Fruit fly (Drosophila melanogaster): ENCODE data around the gene Prp31.

Gene Prp31

DNA sequence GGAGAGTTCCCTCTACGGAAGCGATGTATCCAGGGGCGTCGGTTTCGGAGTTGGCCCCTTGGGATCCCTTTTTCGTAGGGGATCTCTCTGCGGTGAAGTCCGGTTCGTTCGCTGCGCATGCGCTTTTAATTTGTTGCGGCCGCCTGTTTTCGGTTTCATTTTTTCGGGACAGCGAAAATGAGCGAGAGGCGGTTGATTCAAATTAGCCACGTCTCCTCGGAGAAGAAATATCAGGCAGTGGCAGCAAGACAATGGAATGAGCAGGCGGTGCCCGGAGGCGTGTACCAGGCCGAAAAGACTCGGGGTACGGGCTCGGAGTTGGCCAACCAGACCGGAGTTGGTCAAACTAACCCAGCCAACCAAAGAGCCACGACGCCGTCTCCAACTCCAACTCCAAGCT is 37.3 kb downstream of the Prp31 start:
- TF ChIP-seq D1 (tag; optimal IDR thresholded peaks at IDR 0.05) (no peak), CG8159 (tag; optimal IDR thresholded peaks at IDR 0.05) (no peak), Pif1B (GFP tag; optimal IDR thresholded peaks at IDR 0.05) (no peak), gl (tag; optimal IDR thresholded peaks at IDR 0.05) (no peak), EcR (GFP tag; optimal IDR thresholded peaks at IDR 0.05) (no peak), rn (GFP tag; IDR thresholded peaks at IDR 0.05) (no peak), CG34367 (tag; optimal IDR thresholded peaks at IDR 0.05) (no peak), CG9948 (tag; optimal IDR thresholded peaks at IDR 0.05) (no peak), CG32121 (GFP tag; IDR thresholded peaks at IDR 0.05) (no peak), CG13204 (GFP tag; optimal IDR thresholded peaks at IDR 0.05) (no peak), Pif1A (GFP tag; optimal IDR thresholded peaks at IDR 0.05) (no peak), Ets98B (GFP tag; IDR thresholded peaks at IDR 0.05) (no peak), CG17806 (tag; optimal IDR thresholded peaks at IDR 0.05) (no peak), CG8301 (tag; optimal IDR thresholded peaks at IDR 0.05) (no peak), CG10348 (GFP tag; IDR thresholded peaks at IDR 0.05) (no peak), CG12605 (GFP tag; IDR thresholded peaks at IDR 0.05) (no peak), CG14655 (GFP tag; optimal IDR thresholded peaks at IDR 0.05) (no peak), CG4496 (GFP tag; IDR thresholded peaks at IDR 0.05) (no peak)

- TF ChIP-seq CG34367 (tag; optimal IDR thresholded peaks at IDR 0.05) (no peak), EcR (GFP tag; optimal IDR thresholded peaks at IDR 0.05) (no peak), Pif1B (GFP tag; optimal IDR thresholded peaks at IDR 0.05) (no peak), CG15710 (tag; optimal IDR thresholded peaks at IDR 0.05) (no peak)
Measured at dm6 chr3L:15196711-15197320, 37.9 kb downstream of the Prp31 start.

dm6 chr3L:15197978-15198377 is 39.1 kb downstream of the Prp31 start:
- TF ChIP-seq CG4496 (GFP tag; IDR thresholded peaks at IDR 0.05) (no peak), CG8159 (tag; optimal IDR thresholded peaks at IDR 0.05) (no peak)

DNA sequence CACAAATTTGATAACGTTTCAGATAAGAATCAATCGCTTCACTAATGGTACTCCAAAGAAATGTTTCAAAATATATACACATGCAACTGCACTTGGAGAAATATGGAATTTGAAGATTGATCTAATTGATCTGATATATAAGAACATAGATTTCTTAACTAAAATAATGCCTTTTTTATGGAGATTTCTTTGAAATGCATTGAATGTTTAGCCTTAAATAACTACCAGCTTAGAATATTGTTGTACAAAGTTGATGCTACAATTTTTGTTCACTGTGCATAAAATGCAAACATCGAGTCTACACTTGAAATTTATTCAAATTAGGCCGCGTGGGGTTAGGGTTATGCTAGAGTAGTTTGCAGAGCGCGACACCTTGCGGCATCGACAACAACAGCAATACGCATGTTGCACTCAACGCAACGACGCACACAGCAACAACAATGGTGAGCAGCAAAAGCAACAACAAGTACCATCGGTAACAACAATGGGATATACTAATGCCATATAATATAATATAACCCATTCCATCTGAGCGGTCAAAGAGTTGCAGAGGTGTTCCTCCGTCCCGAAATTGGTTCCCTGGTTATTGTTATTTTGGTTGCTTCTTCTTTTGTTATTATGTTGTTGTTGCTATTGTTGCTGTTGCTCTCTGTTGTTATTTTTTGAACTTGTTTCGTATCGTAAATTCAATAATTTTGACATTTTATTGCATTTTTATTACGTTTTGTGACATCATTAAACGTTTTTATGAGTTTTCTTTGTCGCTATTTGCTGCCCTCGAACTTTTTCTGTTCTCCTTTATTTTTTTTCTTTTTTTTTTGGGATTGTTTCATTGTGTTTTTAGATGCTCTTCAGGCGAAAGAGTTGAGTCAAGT is 40.6 kb downstream of the Prp31 start:
- TF ChIP-seq CG17806 (tag; optimal IDR thresholded peaks at IDR 0.05) (no peak), rn (GFP tag; IDR thresholded peaks at IDR 0.05) (no peak)

DNA sequence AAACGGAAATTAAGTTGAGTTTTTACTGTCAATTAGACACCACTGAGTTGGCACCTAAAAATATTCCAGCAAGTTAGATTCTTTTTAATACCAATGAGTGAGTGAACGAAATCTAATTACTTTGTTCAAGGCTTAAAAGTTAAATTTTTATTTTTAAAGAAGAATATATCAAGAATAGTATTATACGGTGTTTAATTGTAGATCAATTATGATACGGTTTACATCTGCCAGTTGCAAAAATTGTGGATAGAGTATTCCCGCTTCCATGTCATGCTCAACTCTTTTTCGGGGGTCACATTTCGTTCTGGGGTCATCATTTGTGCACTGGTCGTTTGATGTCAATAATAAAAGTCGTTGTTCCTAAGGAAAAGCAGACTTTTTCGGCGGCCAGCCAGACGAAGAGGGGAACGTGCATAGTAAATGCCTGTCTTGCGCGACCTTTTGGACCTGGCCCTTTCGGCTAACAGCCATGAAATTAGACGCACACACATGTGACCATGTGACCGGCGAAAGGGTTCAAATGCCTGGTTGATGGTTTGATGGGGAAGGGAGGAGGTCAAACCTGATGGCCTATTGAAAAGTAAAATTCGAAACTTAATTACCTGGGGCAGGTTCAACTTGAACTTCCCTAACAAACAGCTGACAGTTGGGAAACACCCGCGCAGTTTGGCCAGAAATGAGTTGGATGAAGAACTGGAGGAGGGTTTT is 41.5 kb downstream of the Prp31 start:
- TF ChIP-seq CG4496 (GFP tag; IDR thresholded peaks at IDR 0.05) = no peak
- TF ChIP-seq EcR (GFP tag; optimal IDR thresholded peaks at IDR 0.05) = no peak
- TF ChIP-seq CG32121 (GFP tag; IDR thresholded peaks at IDR 0.05) = no peak
- no peak for TF ChIP-seq CG10348 (GFP tag; IDR thresholded peaks at IDR 0.05)
- no peak for TF ChIP-seq CG17806 (tag; optimal IDR thresholded peaks at IDR 0.05)
- no peak for TF ChIP-seq Snoo (tag; optimal IDR thresholded peaks at IDR 0.05)
- TF ChIP-seq gl (tag; optimal IDR thresholded peaks at IDR 0.05) = no peak
- no peak for TF ChIP-seq CG9948 (tag; optimal IDR thresholded peaks at IDR 0.05)
- TF ChIP-seq Pif1A (GFP tag; optimal IDR thresholded peaks at IDR 0.05) = no peak
- no peak for TF ChIP-seq CG13204 (GFP tag; optimal IDR thresholded peaks at IDR 0.05)
- no peak for TF ChIP-seq CG8159 (tag; optimal IDR thresholded peaks at IDR 0.05)

- TF ChIP-seq CG8301 (tag; optimal IDR thresholded peaks at IDR 0.05) = no peak
- no peak for TF ChIP-seq EcR (GFP tag; optimal IDR thresholded peaks at IDR 0.05)
- no peak for TF ChIP-seq CG9948 (tag; optimal IDR thresholded peaks at IDR 0.05)
- TF ChIP-seq CG12605 (GFP tag; IDR thresholded peaks at IDR 0.05) = no peak
- TF ChIP-seq CG32121 (GFP tag; IDR thresholded peaks at IDR 0.05) = no peak
- no peak for TF ChIP-seq Ets98B (GFP tag; IDR thresholded peaks at IDR 0.05)
- no peak for TF ChIP-seq fd96Ca (GFP tag; IDR thresholded peaks at IDR 0.05)
- TF ChIP-seq CG10348 (GFP tag; IDR thresholded peaks at IDR 0.05) = no peak
- no peak for TF ChIP-seq rn (GFP tag; IDR thresholded peaks at IDR 0.05)
- no peak for TF ChIP-seq CG8159 (tag; optimal IDR thresholded peaks at IDR 0.05)
- no peak for TF ChIP-seq CG4496 (GFP tag; IDR thresholded peaks at IDR 0.05)
- no peak for TF ChIP-seq gl (tag; optimal IDR thresholded peaks at IDR 0.05)
- TF ChIP-seq Pif1A (GFP tag; optimal IDR thresholded peaks at IDR 0.05) = no peak
- no peak for TF ChIP-seq CG17806 (tag; optimal IDR thresholded peaks at IDR 0.05)
- no peak for TF ChIP-seq CG13204 (GFP tag; optimal IDR thresholded peaks at IDR 0.05)
- no peak for TF ChIP-seq CG14655 (GFP tag; optimal IDR thresholded peaks at IDR 0.05)
- no peak for TF ChIP-seq Snoo (tag; optimal IDR thresholded peaks at IDR 0.05)
Measured at dm6 chr3L:15201351-15201750, 42.5 kb downstream of the Prp31 start.
